Worm (Caenorhabditis elegans) whole organism, L4 larva: ENCODE data around the gene col-172.

Source experiments
- F10B5.3 ChIP-seq: sonication (generic microtip); optimal IDR thresholded peaks from 2 replicates; lab custom pipeline; 2016; ENCODE audit warnings: mild to moderate bottlenecking, missing genetic modification characterization, missing compliant biosample characterization
- F26F4.8 ChIP-seq: fragments of 200-800 bp; sonication (Bioruptor generic); conservative IDR thresholded peaks from 2 replicates; pipeline ENCODE4 v1.3.6; 2022; ENCODE audit warnings: missing genetic modification characterization, missing compliant biosample characterization
- F44E2.7 ChIP-seq: fragments of 200-800 bp; sonication (Bioruptor generic); IDR thresholded peaks from 2 replicates; pipeline ENCODE4 v2.1.2; 2022; ENCODE audit warnings: missing genetic modification characterization, missing compliant biosample characterization
- T20F7.1 ChIP-seq: fragments of 200-800 bp; sonication (Bioruptor generic); optimal IDR thresholded peaks from 2 replicates; lab custom pipeline; 2018; ENCODE audit warnings: mild to moderate bottlenecking, missing genetic modification characterization, missing compliant biosample characterization
- Y48G9A.11 ChIP-seq: fragments of 200-800 bp; sonication (Bioruptor generic); IDR thresholded peaks from 2 replicates; pipeline ENCODE4 v1.3.6; 2022; ENCODE audit warnings: missing genetic modification reagents, missing genetic modification characterization, missing compliant biosample characterization
- Y5F2A.4 ChIP-seq: fragments of 200-800 bp; sonication (Bioruptor generic); optimal IDR thresholded peaks from 2 replicates; lab custom pipeline; 2018; ENCODE audit warnings: mild to moderate bottlenecking, missing genetic modification characterization, missing compliant biosample characterization
- Y75B8A.6 ChIP-seq: fragments of 200-800 bp; sonication (Bioruptor generic); IDR thresholded peaks from 2 replicates; pipeline ENCODE4 v1.3.6; 2022; ENCODE audit warnings: missing genetic modification reagents, missing genetic modification characterization, missing compliant biosample characterization
- aha-1 ChIP-seq: fragments of 150-350 bp; peaks from one replicate; lab custom pipeline; 2014; ENCODE audit warnings: missing biosample characterization, missing genetic modification characterization
- attf-4 ChIP-seq: sonication (generic microtip); optimal IDR thresholded peaks from 3 replicates; lab custom pipeline; 2017; ENCODE audit warnings: missing biosample characterization, missing genetic modification characterization
- ceh-44 ChIP-seq: fragments of 200-800 bp; sonication (Bioruptor generic); IDR thresholded peaks from 2 replicates; pipeline ENCODE4 v1.3.6; 2022; ENCODE audit warnings: missing genetic modification reagents, missing genetic modification characterization, missing compliant biosample characterization
- ceh-82 ChIP-seq: sonication (generic microtip); optimal IDR thresholded peaks from 2 replicates; lab custom pipeline; 2017; ENCODE audit warnings: missing biosample characterization, missing genetic modification characterization
- ces-1 ChIP-seq: fragments of 150-350 bp; sonication (generic microtip); optimal IDR thresholded peaks from 4 replicates; lab custom pipeline; 2014; ENCODE audit warnings: missing biosample characterization, missing genetic modification reagents, missing genetic modification characterization
- cey-2 ChIP-seq: sonication (generic microtip); optimal IDR thresholded peaks from 3 replicates; lab custom pipeline; 2017; ENCODE audit warnings: missing genetic modification characterization, mild to moderate bottlenecking, missing compliant biosample characterization, antibody characterized with exemption, borderline replicate concordance; ENCODE audit not compliant: insufficient read depth
- daf-12 ChIP-seq: fragments of 150-350 bp; optimal IDR thresholded peaks from 2 replicates; lab custom pipeline; 2014; ENCODE audit warnings: missing biosample characterization, missing genetic modification reagents, missing genetic modification characterization
- daf-16 ChIP-seq, 3 experiments: sonication (generic microtip); optimal IDR thresholded peaks; 2 replicates each; lab custom pipeline; 2016 to 2017; ENCODE audit warnings: missing genetic modification characterization in 3 of 3, missing genetic modification reagents in 3 of 3, mild to moderate bottlenecking in 2 of 3, missing compliant biosample characterization in 2 of 3, missing biosample characterization in 1 of 3, moderate library complexity in 1 of 3
- daf-19 ChIP-seq: fragments of 200-800 bp; sonication (Bioruptor generic); conservative IDR thresholded peaks from 2 replicates; pipeline ENCODE4 v1.3.6; 2022; ENCODE audit warnings: missing genetic modification characterization, missing compliant biosample characterization
- daf-8 ChIP-seq: fragments of 200-800 bp; sonication (Bioruptor generic); IDR thresholded peaks from 2 replicates; pipeline ENCODE4 v1.3.6; 2022; ENCODE audit warnings: missing genetic modification characterization, missing compliant biosample characterization
- dve-1 ChIP-seq: sonication (generic microtip); optimal IDR thresholded peaks from 2 replicates; lab custom pipeline; 2017; ENCODE audit warnings: antibody characterized with exemption, mild to moderate bottlenecking, missing genetic modification characterization, missing compliant biosample characterization; ENCODE audit not compliant: insufficient read depth
- egl-27 ChIP-seq: sonication (generic microtip); optimal IDR thresholded peaks from 3 replicates; lab custom pipeline; 2017; ENCODE audit warnings: missing biosample characterization, missing genetic modification reagents, missing genetic modification characterization
- fkh-10 ChIP-seq: fragments of 150-350 bp; optimal IDR thresholded peaks from 2 replicates; lab custom pipeline; 2014; ENCODE audit warnings: missing biosample characterization, missing genetic modification reagents, missing genetic modification characterization
- fos-1 ChIP-seq: fragments of 150-350 bp; optimal IDR thresholded peaks from 2 replicates; lab custom pipeline; 2014; ENCODE audit warnings: missing biosample characterization, missing genetic modification characterization
- gei-8 ChIP-seq: fragments of 200-800 bp; sonication (Bioruptor generic); optimal IDR thresholded peaks from 2 replicates; lab custom pipeline; 2018; ENCODE audit warnings: mild to moderate bottlenecking, missing genetic modification characterization, missing compliant biosample characterization
- hlh-30 ChIP-seq: sonication (generic microtip); optimal IDR thresholded peaks from 2 replicates; lab custom pipeline; 2017; ENCODE audit warnings: antibody characterized with exemption, mild to moderate bottlenecking, missing genetic modification characterization, missing compliant biosample characterization; ENCODE audit not compliant: insufficient read depth
- hmg-1.1 ChIP-seq: fragments of 200-800 bp; sonication (Bioruptor generic); IDR thresholded peaks from 2 replicates; pipeline ENCODE4 v1.3.6; 2022; ENCODE audit warnings: missing genetic modification reagents, missing genetic modification characterization, missing compliant biosample characterization
- jun-1 ChIP-seq: fragments of 150-350 bp; optimal IDR thresholded peaks from 2 replicates; lab custom pipeline; 2014; ENCODE audit warnings: missing biosample characterization, missing genetic modification reagents, missing genetic modification characterization
- lin-1 ChIP-seq: fragments of 200-800 bp; sonication (Bioruptor generic); IDR thresholded peaks from 2 replicates; pipeline ENCODE4 v1.3.6; 2022; ENCODE audit warnings: missing genetic modification reagents, missing genetic modification characterization, missing compliant biosample characterization
- lin-15B ChIP-seq: fragments of 150-350 bp; sonication (generic microtip); optimal IDR thresholded peaks from 3 replicates; lab custom pipeline; 2014; ENCODE audit warnings: missing biosample characterization, missing genetic modification characterization
- lin-29 ChIP-seq: fragments of 200-800 bp; sonication (Bioruptor generic); IDR thresholded peaks from 2 replicates; pipeline ENCODE4 v1.3.6; 2022; ENCODE audit warnings: missing genetic modification reagents, missing genetic modification characterization, missing compliant biosample characterization
- lin-39 ChIP-seq: fragments of 150-350 bp; optimal IDR thresholded peaks from 2 replicates; lab custom pipeline; 2014; ENCODE audit warnings: missing biosample characterization, missing genetic modification reagents, missing genetic modification characterization
- lsy-2 ChIP-seq, 2 experiments: fragments of 150-350 bp in 1 of 2; sonication (generic microtip) in 1 of 2; optimal IDR thresholded peaks; 2 replicates each; lab custom pipeline; 2014 to 2017; ENCODE audit warnings: missing biosample characterization in 2 of 2, missing genetic modification characterization in 2 of 2
- madf-5 ChIP-seq, 2 experiments: fragments of 200-800 bp; sonication (Bioruptor generic); IDR thresholded peaks; 2 replicates each; pipeline ENCODE4 v1.3.6; 2022; ENCODE audit warnings: missing compliant biosample characterization in 2 of 2, missing genetic modification characterization in 2 of 2
- mdl-1 ChIP-seq, 2 experiments: fragments of 150-350 bp in 1 of 2; sonication (generic microtip) in 1 of 2; optimal IDR thresholded peaks; 2 replicates each; lab custom pipeline; 2014 to 2017; ENCODE audit warnings: missing biosample characterization in 2 of 2, missing genetic modification characterization in 2 of 2
- mep-1 ChIP-seq: fragments of 150-350 bp; sonication (generic microtip); optimal IDR thresholded peaks from 3 replicates; lab custom pipeline; 2014; ENCODE audit warnings: missing biosample characterization, missing genetic modification characterization
- nhr-102 ChIP-seq: sonication (generic microtip); optimal IDR thresholded peaks from 2 replicates; lab custom pipeline; 2016; ENCODE audit warnings: mild to moderate bottlenecking, missing genetic modification characterization, moderate library complexity, missing compliant biosample characterization
- nhr-11 ChIP-seq: fragments of 150-350 bp; optimal IDR thresholded peaks from 2 replicates; lab custom pipeline; 2014; ENCODE audit warnings: missing biosample characterization, missing genetic modification characterization
- nhr-237 ChIP-seq: sonication (generic microtip); optimal IDR thresholded peaks from 2 replicates; lab custom pipeline; 2017; ENCODE audit warnings: missing biosample characterization, missing genetic modification characterization
- nhr-28 ChIP-seq: fragments of 150-350 bp; optimal IDR thresholded peaks from 2 replicates; lab custom pipeline; 2014; ENCODE audit warnings: missing biosample characterization, missing genetic modification characterization
- nhr-6 ChIP-seq: fragments of 150-350 bp; optimal IDR thresholded peaks from 2 replicates; lab custom pipeline; 2014; ENCODE audit warnings: missing biosample characterization, missing genetic modification characterization
- pqm-1 ChIP-seq: sonication (generic microtip); optimal IDR thresholded peaks from 2 replicates; lab custom pipeline; 2017; ENCODE audit warnings: missing biosample characterization, missing genetic modification characterization
- rbr-2 ChIP-seq: sonication (generic microtip); optimal IDR thresholded peaks from 2 replicates; lab custom pipeline; 2016; ENCODE audit warnings: missing genotype, missing genetic modification characterization, missing compliant biosample characterization
- unc-39 ChIP-seq: sonication (generic microtip); optimal IDR thresholded peaks from 2 replicates; lab custom pipeline; 2017; ENCODE audit warnings: missing biosample characterization, missing genetic modification characterization
- unc-62 ChIP-seq, 3 experiments: fragments of 150-350 bp in 1 of 3; sonication (generic microtip); optimal IDR thresholded peaks in 2 of 3; peaks in 1 of 3; 1 replicate in 1 of 3; 2 replicates in 2 of 3; lab custom pipeline; 2014 to 2017; ENCODE audit warnings: missing biosample characterization in 3 of 3, missing genetic modification characterization in 3 of 3, missing genetic modification reagents in 3 of 3, missing genotype in 1 of 3
- vab-7 ChIP-seq: fragments of 200-800 bp; sonication (Bioruptor generic); IDR thresholded peaks from 2 replicates; pipeline ENCODE4 v1.3.6; 2022; ENCODE audit warnings: missing genetic modification reagents, missing genetic modification characterization, missing compliant biosample characterization
- zag-1 ChIP-seq: fragments of 150-350 bp; optimal IDR thresholded peaks from 2 replicates; lab custom pipeline; 2014; ENCODE audit warnings: missing biosample characterization, missing genetic modification characterization
- ztf-7 ChIP-seq: fragments of 150-350 bp; optimal IDR thresholded peaks from 2 replicates; lab custom pipeline; 2014; ENCODE audit warnings: missing biosample characterization, missing genetic modification characterization

col-172 gene

DNA sequence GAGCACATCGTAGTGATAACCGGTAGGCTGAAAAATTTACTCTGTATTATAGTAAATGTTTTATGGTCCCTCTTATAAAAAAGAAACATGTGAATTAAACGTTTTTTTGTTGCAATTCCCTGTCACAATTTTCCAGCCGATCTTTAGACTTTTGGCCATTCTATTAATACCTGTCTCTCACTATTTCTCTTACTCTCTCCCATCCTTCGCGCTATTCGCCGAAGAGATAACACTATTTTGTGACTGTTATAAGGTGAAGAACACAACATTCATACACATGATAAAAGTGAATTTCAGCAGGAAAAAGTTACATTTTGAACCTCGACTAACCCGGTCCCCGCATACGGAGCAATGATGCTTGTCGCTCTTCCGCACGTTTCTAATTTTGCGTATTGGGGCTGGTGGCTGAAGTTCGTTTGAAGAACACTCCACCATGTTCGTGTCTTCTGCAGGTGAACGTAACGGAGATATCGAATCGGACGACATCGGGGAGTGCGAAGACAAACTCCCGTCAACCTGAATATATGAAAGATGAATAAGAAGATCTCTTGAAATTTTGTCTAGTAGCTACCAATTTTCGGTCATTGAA, 33.5 kb upstream of the col-172 start (continued):
- TF ChIP-seq daf-16 (GFP tag; optimal IDR thresholded peaks at IDR 0.05; lab: Kevin White, UChicago) (no peak), daf-16 (tag; optimal IDR thresholded peaks at IDR 0.05; lab: Kevin White, UChicago) (peak; percentile 41), lsy-2 (tag; optimal IDR thresholded peaks at IDR 0.05; lab: Kevin White, UChicago) (no peak), dve-1 (peak; percentile 53), hlh-30 (peak; percentile 62), mep-1 (tag; lab: Kevin White, UChicago) (peak; percentile 42), nhr-28 (tag; lab: Kevin White, UChicago) (peak; percentile 94)

DNA sequence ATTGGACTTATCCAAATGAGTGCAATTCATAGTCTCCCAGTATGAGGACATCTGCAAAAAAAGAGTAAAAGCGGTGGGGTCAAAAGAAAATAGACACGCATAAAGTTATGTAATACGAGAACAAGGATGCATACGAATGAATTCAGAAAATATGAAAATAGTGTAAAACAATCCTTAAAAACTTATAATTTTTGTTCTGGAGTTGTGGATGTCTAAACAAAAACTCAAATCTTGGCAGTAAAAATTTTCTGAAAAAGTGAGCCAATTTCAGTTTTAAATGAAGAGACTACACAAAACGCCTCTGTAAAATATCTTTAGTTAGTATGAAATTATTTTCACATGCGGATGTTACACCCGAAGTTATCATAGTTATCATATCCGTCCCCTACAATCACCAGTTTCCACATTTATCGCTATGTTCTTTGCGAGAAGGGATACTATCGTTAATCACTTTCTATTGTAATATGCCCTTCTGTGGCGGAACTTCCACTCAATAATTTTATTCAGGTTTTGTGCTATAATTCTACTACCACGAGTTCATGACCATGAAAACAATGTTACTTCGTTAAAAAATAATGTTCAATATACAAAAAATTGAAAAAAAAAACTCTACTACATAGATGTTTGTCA, 31.9 kb upstream of the col-172 start, which contains the start of gene nhr-120:
Gene nhr-120 (minus strand): TSS at position 51 of the 630 bp plus-strand sequence.
- TF ChIP-seq aha-1 (peak; percentile 49), ceh-44 (GFP tag; lab: Robert Waterston, UW) (no peak)

DNA sequence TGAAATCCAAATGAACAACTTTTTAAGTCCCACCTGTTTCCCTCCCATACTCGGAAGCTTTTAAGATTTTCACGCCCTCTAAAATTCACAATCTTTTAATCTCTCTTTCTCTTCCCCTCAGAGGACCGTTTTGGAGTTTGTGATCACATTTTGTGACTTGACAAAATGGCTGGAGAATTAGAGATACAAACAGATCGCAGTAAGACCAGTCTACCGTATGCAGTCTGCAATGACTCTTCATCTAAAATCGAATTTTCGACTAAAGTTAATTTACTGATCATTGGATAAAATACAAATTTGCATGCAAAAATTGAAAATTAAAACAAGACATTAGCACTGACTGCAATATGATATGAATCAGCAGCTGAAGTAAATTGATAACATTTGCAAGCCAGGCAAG, 31.1 kb upstream of the col-172 start:
- no peak for TF ChIP-seq pqm-1
- TF ChIP-seq lin-1 (GFP tag; lab: Robert Waterston, UW) = no peak
- TF ChIP-seq mdl-1 (tag; optimal IDR thresholded peaks at IDR 0.05; lab: Kevin White, UChicago) = no peak
- peak; percentile 26 for TF ChIP-seq nhr-102 (tag; lab: Kevin White, UChicago)
- no peak for TF ChIP-seq F44E2.7 (GFP tag; lab: Robert Waterston, UW)
- TF ChIP-seq egl-27 (tag; lab: Kevin White, UChicago) = no peak
- TF ChIP-seq F10B5.3 (tag; lab: Kevin White, UChicago) = no peak
- TF ChIP-seq nhr-28 (tag; lab: Kevin White, UChicago) = peak; percentile 32
- TF ChIP-seq Y5F2A.4 = no peak
- peak; percentile 4 for TF ChIP-seq T20F7.1 (GFP tag; lab: Kevin White, UChicago)
- TF ChIP-seq hmg-1.1 (GFP tag; lab: Robert Waterston, UW) = no peak
- TF ChIP-seq nhr-237 (tag; lab: Kevin White, UChicago) = no peak
- TF ChIP-seq fos-1 = no peak
- TF ChIP-seq unc-39 (tag; lab: Kevin White, UChicago) = no peak
- TF ChIP-seq attf-4 = no peak
- TF ChIP-seq ztf-7 (tag; lab: Kevin White, UChicago) = no peak
- no peak for TF ChIP-seq zag-1 (tag; lab: Kevin White, UChicago)
- no peak for TF ChIP-seq fkh-10
- TF ChIP-seq Y48G9A.11 (GFP tag; lab: Robert Waterston, UW) = no peak
- no peak for TF ChIP-seq vab-7 (GFP tag; lab: Robert Waterston, UW)
- TF ChIP-seq lsy-2 (tag; optimal IDR thresholded peaks at IDR 0.05; lab: Kevin White, UChicago) = peak in 1 of 2 experiments; percentile 21
- no peak for TF ChIP-seq ces-1 (GFP tag; lab: Kevin White, UChicago)
- TF ChIP-seq aha-1 = peak; percentile 78
- no peak for TF ChIP-seq daf-8 (GFP tag; lab: Robert Waterston, UW)
- no peak for TF ChIP-seq nhr-6
- TF ChIP-seq cey-2 = no peak
- no peak for TF ChIP-seq unc-62 (GFP tag; optimal IDR thresholded peaks at IDR 0.05 in 1 of 2; lab: Kevin White, UChicago)
- no peak for TF ChIP-seq unc-62 (tag; optimal IDR thresholded peaks at IDR 0.05; lab: Kevin White, UChicago)
- no peak for TF ChIP-seq lin-29 (GFP tag; lab: Robert Waterston, UW)
- no peak for TF ChIP-seq gei-8 (GFP tag; lab: Kevin White, UChicago)
- peak; percentile 12 for TF ChIP-seq dve-1
- TF ChIP-seq daf-12 (tag; lab: Kevin White, UChicago) = no peak
- TF ChIP-seq madf-5 (GFP tag; IDR thresholded peaks at IDR 0.05; lab: Robert Waterston, UW) = no peak
- TF ChIP-seq F26F4.8 = no peak
- TF ChIP-seq rbr-2 (tag; lab: Kevin White, UChicago) = no peak
- no peak for TF ChIP-seq lin-15B (tag; lab: Kevin White, UChicago)
- TF ChIP-seq lin-39 = no peak
- TF ChIP-seq daf-16 (GFP tag; optimal IDR thresholded peaks at IDR 0.05; lab: Kevin White, UChicago) = no peak
- peak; percentile 1 for TF ChIP-seq daf-16 (tag; optimal IDR thresholded peaks at IDR 0.05; lab: Kevin White, UChicago)
- no peak for TF ChIP-seq nhr-11 (tag; lab: Kevin White, UChicago)
- no peak for TF ChIP-seq ceh-82 (tag; lab: Kevin White, UChicago)
- TF ChIP-seq Y75B8A.6 (GFP tag; lab: Robert Waterston, UW) = no peak
- no peak for TF ChIP-seq jun-1
- no peak for TF ChIP-seq daf-19
